Worm (Caenorhabditis elegans) whole organism, young adult: Measurements from ENCODE around the gene csn-4.

Experiments
- K12H6.12 ChIP-seq: fragments of 200-800 bp; sonication (Bioruptor generic); optimal IDR thresholded peaks from 2 replicates; lab custom pipeline; 2018; ENCODE audit warnings: mild to moderate bottlenecking, missing genetic modification characterization, missing compliant biosample characterization
- T26A5.8 ChIP-seq: sonication (generic microtip); optimal IDR thresholded peaks from 2 replicates; lab custom pipeline; 2016; ENCODE audit warnings: missing genetic modification characterization, missing compliant biosample characterization
- Y53F4B.3 ChIP-seq: fragments of 200-800 bp; sonication (Bioruptor generic); IDR thresholded peaks from 2 replicates; pipeline ENCODE4 v1.3.6; 2022; ENCODE audit warnings: missing genetic modification reagents, missing genetic modification characterization, missing compliant biosample characterization
- Y67H2A.10 ChIP-seq: fragments of 200-800 bp; sonication (Bioruptor generic); conservative IDR thresholded peaks from 2 replicates; pipeline ENCODE4 v1.3.6; 2022; ENCODE audit warnings: missing genetic modification reagents, missing genetic modification characterization, missing compliant biosample characterization
- aptf-3 ChIP-seq: fragments of 200-800 bp; sonication (Bioruptor generic); IDR thresholded peaks from 2 replicates; pipeline ENCODE4 v1.3.6; 2022; ENCODE audit warnings: missing genetic modification characterization, missing compliant biosample characterization
- ceh-40 ChIP-seq: fragments of 200-800 bp; sonication (Bioruptor generic); IDR thresholded peaks from 2 replicates; pipeline ENCODE4 v1.3.6; 2022; ENCODE audit warnings: missing genetic modification characterization, missing compliant biosample characterization
- egl-18 ChIP-seq: fragments of 200-800 bp; sonication (Bioruptor generic); IDR thresholded peaks from 2 replicates; pipeline ENCODE4 v1.3.6; 2022; ENCODE audit warnings: missing genetic modification reagents, missing genetic modification characterization, missing compliant biosample characterization
- madf-3 ChIP-seq: fragments of 200-800 bp; sonication (Bioruptor generic); IDR thresholded peaks from 2 replicates; pipeline ENCODE4 v1.3.6; 2022; ENCODE audit warnings: missing genetic modification reagents, missing genetic modification characterization, missing compliant biosample characterization
- madf-6 ChIP-seq: fragments of 200-800 bp; sonication (Bioruptor generic); IDR thresholded peaks from 2 replicates; pipeline ENCODE4 v1.3.6; 2022; ENCODE audit warnings: missing genetic modification reagents, missing genetic modification characterization, missing compliant biosample characterization
- snpc-4 ChIP-seq, 5 experiments: fragments of 150-350 bp in 1 of 5; sonication (generic microtip) in 4 of 5; optimal IDR thresholded peaks; 2 replicates each; lab custom pipeline; 2014 to 2018; ENCODE audit warnings: missing genetic modification characterization in 5 of 5, missing biosample characterization in 3 of 5, antibody characterized with exemption in 2 of 5, mild to moderate bottlenecking in 2 of 5, missing compliant biosample characterization in 2 of 5, missing genotype in 2 of 5, moderate library complexity in 2 of 5, missing genetic modification reagents in 1 of 5
- unc-62 ChIP-seq: fragments of 150-350 bp; optimal IDR thresholded peaks from 2 replicates; lab custom pipeline; 2014; ENCODE audit warnings: missing biosample characterization, missing genetic modification reagents, missing genetic modification characterization
- zfh-2 ChIP-seq: fragments of 200-800 bp; sonication (Bioruptor generic); conservative IDR thresholded peaks from 2 replicates; pipeline ENCODE4 v1.3.6; 2022; ENCODE audit warnings: missing genetic modification reagents, missing genetic modification characterization, missing compliant biosample characterization
- ztf-25 ChIP-seq: fragments of 200-800 bp; sonication (Bioruptor generic); IDR thresholded peaks from 2 replicates; pipeline ENCODE4 v1.3.6; 2022; ENCODE audit warnings: missing genetic modification reagents, missing genetic modification characterization, missing compliant biosample characterization

DNA sequence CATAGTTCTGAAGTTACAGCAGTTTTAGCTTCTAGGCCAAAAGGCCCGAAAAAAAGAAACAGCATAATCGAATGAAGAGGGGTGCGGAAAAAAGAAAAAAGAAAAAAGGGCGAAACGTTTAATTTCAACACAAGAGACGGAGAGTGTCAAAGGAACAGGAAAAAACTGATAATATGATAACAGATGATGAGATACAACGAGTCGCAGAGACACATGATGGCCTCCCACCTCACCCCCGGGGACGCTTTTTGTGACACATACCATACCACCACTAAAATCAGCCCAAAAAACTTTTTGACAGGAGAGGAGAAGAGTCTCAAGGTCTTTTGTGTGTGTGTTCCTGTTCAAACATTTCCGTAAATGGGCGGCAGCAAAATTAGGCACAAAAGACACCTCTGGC, 51.7 kb downstream of the csn-4 start:
- TF ChIP-seq madf-6 (GFP tag; lab: Robert Waterston, UW) (no peak), K12H6.12 (tag; lab: Kevin White, UChicago) (no peak), madf-3 (GFP tag; lab: Robert Waterston, UW) (no peak), egl-18 (GFP tag; lab: Robert Waterston, UW) (no peak), ceh-40 (GFP tag; lab: Robert Waterston, UW) (no peak), Y53F4B.3 (GFP tag; lab: Robert Waterston, UW) (no peak), unc-62 (no peak), aptf-3 (GFP tag; lab: Robert Waterston, UW) (no peak), T26A5.8 (tag; lab: Kevin White, UChicago) (no peak), zfh-2 (GFP tag; lab: Robert Waterston, UW) (no peak; the same call in 1 of the 2 replicates), ztf-25 (GFP tag; lab: Robert Waterston, UW) (no peak), snpc-4 (GFP tag; optimal IDR thresholded peaks at IDR 0.05; lab: Kevin White, UChicago) (no peak), snpc-4 (tag; optimal IDR thresholded peaks at IDR 0.05; lab: Kevin White, UChicago) (no peak), Y67H2A.10 (GFP tag; lab: Robert Waterston, UW) (no peak)
